Fruit fly (Drosophila melanogaster) whole organism, wandering third instar larva: Measurements from ENCODE around the gene Rad17.

Source experiments
- Abd-B ChIP-seq: fragments of >200 bp; optimal IDR thresholded peaks from 2 replicates; lab custom pipeline; 2017; ENCODE audit warnings: missing biosample characterization, missing genetic modification characterization
- Dif ChIP-seq: fragments of 200-275, 200-300 bp; sonication (Bioruptor generic); optimal IDR thresholded peaks from 2 replicates; lab custom pipeline; 2018; ENCODE audit warnings: missing biosample characterization, missing genetic modification characterization; ENCODE audit not compliant: partially characterized antibody
- HLH106 ChIP-seq: fragments of 200-800 bp; optimal IDR thresholded peaks from 3 replicates; lab custom pipeline; 2019; ENCODE audit warnings: missing biosample characterization, mild to moderate bottlenecking, missing genetic modification characterization, moderate library complexity
- Myc ChIP-seq: fragments of >200 bp; optimal IDR thresholded peaks from 2 replicates; lab custom pipeline; 2017
- ey ChIP-seq: fragments of 200-800 bp; sonication (Bioruptor generic); optimal IDR thresholded peaks from 2 replicates; lab custom pipeline; 2016; ENCODE audit warnings: missing biosample characterization, missing genetic modification characterization
- rgr ChIP-seq: fragments of 200-800 bp; sonication (Bioruptor generic); optimal IDR thresholded peaks from 3 replicates; lab custom pipeline; 2016; ENCODE audit warnings: missing biosample characterization, mild to moderate bottlenecking, missing genetic modification characterization
- sv ChIP-seq: fragments of 200-800 bp; sonication (Bioruptor generic); optimal IDR thresholded peaks from 3 replicates; lab custom pipeline; 2016; ENCODE audit warnings: missing biosample characterization, missing genetic modification characterization
- usp ChIP-seq: fragments of >200 bp; optimal IDR thresholded peaks from 2 replicates; lab custom pipeline; 2017; ENCODE audit warnings: missing biosample characterization, missing genetic modification characterization

DNA sequence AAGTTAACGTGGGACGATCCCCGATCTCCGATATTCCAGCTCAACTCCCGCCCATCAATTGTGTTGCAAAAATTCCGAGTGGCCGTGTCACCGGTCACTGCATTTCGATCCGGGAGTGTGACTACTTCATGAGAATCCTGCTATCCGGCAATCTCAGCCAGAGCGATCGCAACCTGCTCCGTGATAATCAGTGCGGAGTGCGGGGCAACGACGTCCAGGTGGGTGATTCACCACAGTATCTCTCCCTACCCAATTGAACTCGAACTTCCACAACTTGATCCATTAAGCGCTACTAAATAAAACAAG lies 5.4 kb downstream of the Rad17 start:
- no peak for TF ChIP-seq HLH106
- TF ChIP-seq rgr (GFP tag; lab: Kevin White, UChicago) = no peak
- TF ChIP-seq sv = no peak
- TF ChIP-seq Myc = no peak
- no peak for TF ChIP-seq ey (GFP tag; lab: Kevin White, UChicago)
- no peak for TF ChIP-seq Abd-B (GFP tag; lab: Kevin White, UChicago)
- no peak for TF ChIP-seq usp
- no peak for TF ChIP-seq Dif (GFP tag; lab: Kevin White, UChicago)
